Fruit fly (Drosophila melanogaster) whole organism, embryonic: ENCODE measurements around the gene lectin-37Db.

Source experiments
- Ada2b ChIP-seq: fragments of 200-800 bp; sonication (Bioruptor generic); IDR thresholded peaks from 2 replicates; pipeline ENCODE4 v1.3.6; 2022; ENCODE audit warnings: missing biosample characterization, missing genetic modification characterization
- Antp ChIP-seq: fragments of 200-800 bp; sonication (Bioruptor generic); optimal IDR thresholded peaks from 3 replicates; lab custom pipeline; 2016; ENCODE audit warnings: missing biosample characterization, missing genetic modification characterization
- Atf6 ChIP-seq: fragments of 200-800 bp; sonication (Bioruptor generic); IDR thresholded peaks from 2 replicates; pipeline ENCODE4 v1.3.6; 2022; ENCODE audit warnings: missing biosample characterization, missing genetic modification characterization
- Blimp-1 ChIP-seq: fragments of 200-800 bp; sonication (Bioruptor generic); optimal IDR thresholded peaks from 3 replicates; lab custom pipeline; 2018; ENCODE audit warnings: missing biosample characterization, missing genetic modification characterization, mild to moderate bottlenecking, moderate library complexity, missing genetic modification reagents
- CG10959 ChIP-seq: fragments of 200-800 bp; sonication (Bioruptor generic); IDR thresholded peaks from 2 replicates; pipeline ENCODE4 v1.3.6; 2022; ENCODE audit warnings: missing biosample characterization, missing genetic modification characterization
- CG11093 ChIP-seq: fragments of 200-800 bp; sonication (Bioruptor generic); IDR thresholded peaks from 3 replicates; pipeline ENCODE4 v1.3.6; 2022; ENCODE audit warnings: missing biosample characterization, missing genetic modification characterization
- CG11247 ChIP-seq: fragments of 200-800 bp; sonication (Bioruptor generic); IDR thresholded peaks from 2 replicates; pipeline ENCODE4 v1.3.6; 2022; ENCODE audit warnings: missing biosample characterization, missing genetic modification characterization
- CG11398 ChIP-seq: fragments of 200-800 bp; sonication (Bioruptor generic); optimal IDR thresholded peaks from 2 replicates; lab custom pipeline; 2016; ENCODE audit warnings: missing biosample characterization, missing genetic modification characterization
- CG13894 ChIP-seq: fragments of 200-800 bp; sonication (Bioruptor generic); optimal IDR thresholded peaks from 3 replicates; lab custom pipeline; 2018; ENCODE audit warnings: missing biosample characterization, mild to moderate bottlenecking, missing genetic modification characterization, moderate library complexity
- CG14014 ChIP-seq: fragments of 200-800 bp; sonication (Bioruptor generic); IDR thresholded peaks from 2 replicates; pipeline ENCODE4 v1.3.6; 2022; ENCODE audit warnings: missing biosample characterization, missing genetic modification characterization
- CG15514 ChIP-seq: fragments of 200-800 bp; sonication (Bioruptor generic); optimal IDR thresholded peaks from 3 replicates; lab custom pipeline; 2017; ENCODE audit warnings: missing biosample characterization, missing genetic modification characterization, mild to moderate bottlenecking, moderate library complexity, missing genetic modification reagents
- CG17359 ChIP-seq: fragments of 200-800 bp; sonication (Bioruptor generic); optimal IDR thresholded peaks from 3 replicates; lab custom pipeline; 2018; ENCODE audit warnings: missing biosample characterization, mild to moderate bottlenecking, missing genetic modification characterization, moderate library complexity
- CG17912 ChIP-seq: fragments of 200-800 bp; sonication (Bioruptor generic); optimal IDR thresholded peaks from 2 replicates; lab custom pipeline; 2018; ENCODE audit warnings: missing biosample characterization, mild to moderate bottlenecking, missing genetic modification characterization
- CG18476 ChIP-seq: fragments of 200-800 bp; sonication (Bioruptor generic); optimal IDR thresholded peaks from 2 replicates; lab custom pipeline; 2016; ENCODE audit warnings: missing biosample characterization, mild to moderate bottlenecking, missing genetic modification characterization
- CG2129 ChIP-seq: fragments of 200-800 bp; sonication (Bioruptor generic); IDR thresholded peaks from 2 replicates; pipeline ENCODE4 v1.3.6; 2022; ENCODE audit warnings: missing biosample characterization, missing genetic modification characterization; ENCODE audit not compliant: partially characterized antibody
- CG30020 ChIP-seq: fragments of 200-800 bp; optimal IDR thresholded peaks from 2 replicates; lab custom pipeline; 2019; ENCODE audit warnings: missing biosample characterization, mild to moderate bottlenecking, missing genetic modification characterization, moderate library complexity
- CG31365 ChIP-seq: fragments of 200-800 bp; sonication (Bioruptor generic); optimal IDR thresholded peaks from 2 replicates; lab custom pipeline; 2018; ENCODE audit warnings: missing biosample characterization, mild to moderate bottlenecking, missing genetic modification characterization
- CG33213 ChIP-seq: fragments of 200-800 bp; sonication (Bioruptor generic); optimal IDR thresholded peaks from 3 replicates; lab custom pipeline; 2016; ENCODE audit warnings: missing biosample characterization, missing genetic modification characterization
- CG34224 ChIP-seq: fragments of 200-800 bp; sonication (Bioruptor generic); IDR thresholded peaks from 3 replicates; pipeline ENCODE4 v1.3.6; 2022; ENCODE audit warnings: missing biosample characterization, missing genetic modification characterization; ENCODE audit not compliant: partially characterized antibody
- CG3838 ChIP-seq: fragments of 200-800 bp; sonication (Bioruptor generic); optimal IDR thresholded peaks from 3 replicates; lab custom pipeline; 2016; ENCODE audit warnings: missing biosample characterization, missing genetic modification characterization
- CG4617 ChIP-seq: fragments of 200-800 bp; sonication (Bioruptor generic); optimal IDR thresholded peaks from 3 replicates; lab custom pipeline; 2016; ENCODE audit warnings: missing biosample characterization, missing genetic modification characterization, borderline replicate concordance
- CG6654 ChIP-seq: fragments of 200-800 bp; sonication (Bioruptor generic); optimal IDR thresholded peaks from 2 replicates; lab custom pipeline; 2017; ENCODE audit warnings: missing biosample characterization, mild to moderate bottlenecking, missing genetic modification characterization
- CG7928 ChIP-seq: fragments of 200-800 bp; sonication (Bioruptor generic); optimal IDR thresholded peaks from 2 replicates; lab custom pipeline; 2017; ENCODE audit warnings: missing biosample characterization, mild to moderate bottlenecking, missing genetic modification characterization
- CG8290 ChIP-seq, 3 experiments: fragments of 200-800 bp; sonication (Bioruptor generic); optimal IDR thresholded peaks; 2 replicates each; lab custom pipeline; 2016 to 2019; ENCODE audit warnings: missing biosample characterization in 3 of 3, missing genetic modification characterization in 3 of 3, mild to moderate bottlenecking in 2 of 3, moderate library complexity in 1 of 3
- CG8478 ChIP-seq: fragments of >200 bp; optimal IDR thresholded peaks from 2 replicates; lab custom pipeline; 2018
- Chrac-16 ChIP-seq: fragments of 200-800 bp; sonication (Bioruptor generic); optimal IDR thresholded peaks from 3 replicates; lab custom pipeline; 2016; ENCODE audit warnings: missing biosample characterization, missing genetic modification characterization
- Dad ChIP-seq: fragments of 200-800 bp; sonication (Bioruptor generic); optimal IDR thresholded peaks from 3 replicates; lab custom pipeline; 2016; ENCODE audit warnings: missing biosample characterization, missing genetic modification characterization
- Gsc ChIP-seq: fragments of 200-800 bp; sonication (Bioruptor generic); IDR thresholded peaks from 2 replicates; pipeline ENCODE4 v1.3.6; 2022; ENCODE audit warnings: missing biosample characterization, missing genetic modification characterization
- H2.0 ChIP-seq: fragments of 200-800 bp; sonication (Bioruptor generic); IDR thresholded peaks from 2 replicates; pipeline ENCODE4 v1.3.6; 2022; ENCODE audit warnings: missing biosample characterization, missing genetic modification characterization
- MBD-R2 ChIP-seq: fragments of 200-800 bp; sonication (Bioruptor generic); IDR thresholded peaks from 2 replicates; pipeline ENCODE4 v1.3.6; 2022; ENCODE audit warnings: missing biosample characterization, missing genetic modification characterization
- Max ChIP-seq: fragments of 200-800 bp; sonication (Bioruptor generic); optimal IDR thresholded peaks from 2 replicates; lab custom pipeline; 2016; ENCODE audit warnings: missing biosample characterization, mild to moderate bottlenecking, missing genetic modification characterization
- NC2α ChIP-seq: fragments of 200-800 bp; sonication (Bioruptor generic); optimal IDR thresholded peaks from 2 replicates; lab custom pipeline; 2016; ENCODE audit warnings: missing biosample characterization, missing genetic modification characterization
- Neu2 ChIP-seq: fragments of 200-800 bp; sonication (Bioruptor generic); optimal IDR thresholded peaks from 3 replicates; lab custom pipeline; 2016; ENCODE audit warnings: missing biosample characterization, missing genetic modification characterization, borderline replicate concordance
- Pdp1 ChIP-seq, 2 experiments: fragments of 200-800 bp; sonication (Bioruptor generic); optimal IDR thresholded peaks; 3 replicates each; lab custom pipeline; 2016; ENCODE audit warnings: missing biosample characterization in 2 of 2, missing genetic modification characterization in 2 of 2, mild to moderate bottlenecking in 1 of 2, moderate library complexity in 1 of 2
- Usf ChIP-seq: fragments of 200-800 bp; sonication (Bioruptor generic); optimal IDR thresholded peaks from 2 replicates; lab custom pipeline; 2017; ENCODE audit warnings: missing genotype, missing biosample characterization, missing genetic modification characterization
- Vsx1 ChIP-seq: fragments of 200-800 bp; sonication (Bioruptor generic); optimal IDR thresholded peaks from 2 replicates; lab custom pipeline; 2017; ENCODE audit warnings: missing biosample characterization, mild to moderate bottlenecking, missing genetic modification characterization, missing genetic modification reagents
- abd-A ChIP-seq: fragments of 200-800 bp; sonication (Bioruptor generic); optimal IDR thresholded peaks from 3 replicates; lab custom pipeline; 2019; ENCODE audit warnings: missing biosample characterization, mild to moderate bottlenecking, missing genetic modification characterization, moderate library complexity
- dati ChIP-seq: fragments of 200-800 bp; sonication (Bioruptor generic); IDR thresholded peaks from 2 replicates; pipeline ENCODE4 v1.3.6; 2022; ENCODE audit warnings: missing biosample characterization, missing genetic modification characterization
- en ChIP-seq: fragments of 200-800 bp; sonication (Bioruptor generic); optimal IDR thresholded peaks from 2 replicates; lab custom pipeline; 2016; ENCODE audit warnings: missing biosample characterization, missing genetic modification characterization
- her ChIP-seq: fragments of 200-800 bp; sonication (Bioruptor generic); optimal IDR thresholded peaks from 2 replicates; lab custom pipeline; 2016; ENCODE audit warnings: missing biosample characterization, missing genetic modification characterization
- hkb ChIP-seq, 2 experiments: fragments of 200-800 bp in 1 of 2; fragments of >200 bp in 1 of 2; sonication (Bioruptor generic) in 1 of 2; IDR thresholded peaks in 1 of 2; optimal IDR thresholded peaks in 1 of 2; 2 replicates each; pipeline versions ENCODE4 v1.3.6 to Lab custom; 2017 to 2022; ENCODE audit warnings: missing biosample characterization in 1 of 2, missing genetic modification characterization in 1 of 2
- kni ChIP-seq: fragments of 200-800 bp; sonication (Bioruptor generic); optimal IDR thresholded peaks from 3 replicates; lab custom pipeline; 2017; ENCODE audit warnings: mild to moderate bottlenecking, missing biosample characterization, missing genetic modification reagents, missing genetic modification characterization
- knrl ChIP-seq: fragments of 200-800 bp; sonication (Bioruptor generic); IDR thresholded peaks from 3 replicates; pipeline ENCODE4 v1.3.6; 2022; ENCODE audit warnings: missing biosample characterization, missing genetic modification characterization; ENCODE audit not compliant: partially characterized antibody
- mam ChIP-seq: fragments of 200-800 bp; sonication (Bioruptor generic); optimal IDR thresholded peaks from 3 replicates; lab custom pipeline; 2016; ENCODE audit warnings: missing biosample characterization, missing genetic modification characterization
- oc ChIP-seq: fragments of 200-800 bp; sonication (Bioruptor generic); optimal IDR thresholded peaks from 2 replicates; lab custom pipeline; 2018; ENCODE audit warnings: missing biosample characterization, mild to moderate bottlenecking, missing genetic modification characterization, moderate library complexity
- shn ChIP-seq: fragments of 200-800 bp; sonication (Bioruptor generic); optimal IDR thresholded peaks from 3 replicates; lab custom pipeline; 2016; ENCODE audit warnings: missing biosample characterization, missing genetic modification characterization
- sisA ChIP-seq: fragments of 200-800 bp; sonication (Bioruptor generic); IDR thresholded peaks from 2 replicates; pipeline ENCODE4 v1.3.6; 2022; ENCODE audit warnings: missing biosample characterization, missing genetic modification characterization
- sqz ChIP-seq: fragments of 200-800 bp; sonication (Bioruptor generic); optimal IDR thresholded peaks from 3 replicates; lab custom pipeline; 2018; ENCODE audit warnings: missing biosample characterization, mild to moderate bottlenecking, missing genetic modification characterization
- ttk ChIP-seq: fragments of 200-800 bp; sonication (Bioruptor generic); IDR thresholded peaks from 2 replicates; pipeline ENCODE4 v2.1.2; 2022; ENCODE audit warnings: missing biosample characterization, missing genetic modification characterization
- vfl ChIP-seq: fragments of 200-800 bp; sonication (Bioruptor generic); optimal IDR thresholded peaks from 2 replicates; lab custom pipeline; 2016; ENCODE audit warnings: missing biosample characterization, missing genetic modification characterization

The lectin-37Db gene

DNA sequence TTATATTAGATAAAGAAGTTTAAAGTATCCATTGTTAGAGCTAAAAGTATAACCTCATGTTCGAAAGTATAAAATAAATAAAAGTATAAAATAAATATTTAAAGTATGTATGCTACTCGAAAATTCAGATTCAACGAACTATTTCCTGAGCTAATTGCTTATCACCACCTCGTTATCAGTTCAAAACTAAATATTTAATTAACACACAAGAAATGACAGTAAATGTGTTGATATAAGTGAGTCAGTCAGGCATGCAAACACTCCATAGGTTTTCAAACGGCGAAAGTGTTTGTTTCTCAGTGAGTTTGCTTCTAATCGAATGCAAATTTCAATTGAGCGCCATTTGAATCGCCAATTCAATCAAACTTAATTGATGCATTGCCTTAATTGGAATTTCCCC is 15.4 kb downstream of the lectin-37Db start (continued):
- TF ChIP-seq Dad (GFP tag; lab: Kevin White, UChicago): no peak
- no peak for TF ChIP-seq CG7928 (GFP tag; lab: Kevin White, UChicago)
- no peak for TF ChIP-seq MBD-R2 (GFP tag; lab: Robert Waterston, UW)
- no peak for TF ChIP-seq en (GFP tag; lab: Kevin White, UChicago)
- TF ChIP-seq CG4617 (GFP tag; lab: Kevin White, UChicago): no peak
- no peak for TF ChIP-seq CG6654 (GFP tag; lab: Kevin White, UChicago)
- peak; percentile 67 for TF ChIP-seq sqz (GFP tag; lab: Kevin White, UChicago)
- TF ChIP-seq CG11247 (GFP tag; lab: Robert Waterston, UW): no peak
- peak; percentile 78 for TF ChIP-seq CG17912 (GFP tag; lab: Kevin White, UChicago)
- TF ChIP-seq abd-A: no peak
- no peak for TF ChIP-seq CG2129 (GFP tag; lab: Robert Waterston, UW)
- no peak for TF ChIP-seq CG11093 (GFP tag; lab: Robert Waterston, UW)
- no peak for TF ChIP-seq vfl
- no peak for TF ChIP-seq CG11398 (GFP tag; lab: Kevin White, UChicago)
- TF ChIP-seq Chrac-16 (GFP tag; lab: Kevin White, UChicago): no peak
- peak; percentile 20 for TF ChIP-seq Max (GFP tag; lab: Kevin White, UChicago)
- TF ChIP-seq Gsc (GFP tag; lab: Robert Waterston, UW): no peak
- no peak for TF ChIP-seq mam (GFP tag; lab: Kevin White, UChicago)
- TF ChIP-seq Ada2b (GFP tag; lab: Robert Waterston, UW): no peak
- TF ChIP-seq Usf: no peak
- TF ChIP-seq kni (GFP tag; lab: Kevin White, UChicago): peak; percentile 52
- no peak for TF ChIP-seq Antp (GFP tag; lab: Kevin White, UChicago)
- TF ChIP-seq CG10959 (GFP tag; lab: Robert Waterston, UW): 0 out of 2 replicates have a peak, but pooled peaks have one; percentile 32
- peak; percentile 67 for TF ChIP-seq Blimp-1 (GFP tag; lab: Kevin White, UChicago)
- TF ChIP-seq shn (GFP tag; lab: Kevin White, UChicago): no peak
- TF ChIP-seq CG8290 (GFP tag; optimal IDR thresholded peaks at IDR 0.05; lab: Kevin White, UChicago): no peak
- TF ChIP-seq CG8290 (tag; optimal IDR thresholded peaks at IDR 0.05; lab: Kevin White, UChicago): peak; percentile 61 to 63
- no peak for TF ChIP-seq oc (tag; lab: Kevin White, UChicago)
- no peak for TF ChIP-seq hkb (optimal IDR thresholded peaks at IDR 0.05; lab: Kevin White, UChicago)
- peak; percentile 38; the same call in 1 of the 2 replicates for TF ChIP-seq hkb (GFP tag; IDR thresholded peaks at IDR 0.05; lab: Robert Waterston, UW)
- peak; percentile 87 for TF ChIP-seq Vsx1 (GFP tag; lab: Kevin White, UChicago)
- TF ChIP-seq H2.0 (GFP tag; lab: Robert Waterston, UW): no peak
- no peak for TF ChIP-seq CG18476
- peak in 1 of 2 experiments; percentile 23 for TF ChIP-seq Pdp1 (GFP tag; optimal IDR thresholded peaks at IDR 0.05; lab: Kevin White, UChicago)
- TF ChIP-seq knrl (GFP tag; lab: Robert Waterston, UW): no peak
- TF ChIP-seq sisA: no peak
- TF ChIP-seq CG13894 (tag; lab: Kevin White, UChicago): no peak
- no peak for TF ChIP-seq CG8478 (lab: Kevin White, UChicago)
- no peak for TF ChIP-seq CG34224 (GFP tag; lab: Robert Waterston, UW)
- peak; percentile 16 for TF ChIP-seq CG33213 (GFP tag; lab: Kevin White, UChicago)
- TF ChIP-seq her (GFP tag; lab: Kevin White, UChicago): no peak
- TF ChIP-seq CG3838 (GFP tag; lab: Kevin White, UChicago): no peak
- no peak for TF ChIP-seq ttk
- no peak for TF ChIP-seq dati (GFP tag; lab: Robert Waterston, UW)
- TF ChIP-seq Neu2 (GFP tag; lab: Kevin White, UChicago): no peak
- TF ChIP-seq CG15514 (GFP tag; lab: Kevin White, UChicago): peak; percentile 27
- peak; percentile 63 for TF ChIP-seq CG17359 (tag; lab: Kevin White, UChicago)
- TF ChIP-seq CG31365 (tag; lab: Kevin White, UChicago): peak; percentile 66
- no peak for TF ChIP-seq CG30020 (tag; lab: Kevin White, UChicago)
- TF ChIP-seq NC2α (GFP tag; lab: Kevin White, UChicago): no peak
- TF ChIP-seq Atf6: no peak
- no peak for TF ChIP-seq CG14014 (GFP tag; lab: Robert Waterston, UW)
